Fruit fly (Drosophila melanogaster): Measurements from ENCODE around the gene Toll-4.
A peak's percentile ranks its signal among the peaks of the same experiment; 100 is the strongest.

Toll-4 gene

DNA sequence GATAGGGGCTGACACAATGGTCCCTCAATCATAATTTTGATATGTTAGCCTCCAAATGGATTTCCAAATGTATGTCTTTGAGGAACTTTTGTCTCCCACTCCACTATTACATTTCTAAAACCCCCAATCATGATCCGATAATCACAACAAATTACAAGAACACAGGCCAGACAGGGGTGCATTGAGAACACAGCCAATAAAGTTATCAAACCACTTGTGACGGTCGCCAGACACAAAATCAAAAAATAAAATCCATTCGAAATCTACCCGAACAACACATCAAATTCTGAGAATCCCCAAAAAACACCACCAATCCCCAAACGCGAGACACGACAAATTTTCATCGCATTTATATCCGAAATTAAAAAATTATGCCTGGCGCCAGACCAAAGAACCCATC lies 39.8 kb downstream of the Toll-4 start:
- no peak for TF ChIP-seq Vsx2 (GFP tag; optimal IDR thresholded peaks at IDR 0.05; ENCODE audit: partially characterized antibody)
- TF ChIP-seq dmrt93B (GFP tag; optimal IDR thresholded peaks at IDR 0.05) = no peak
- TF ChIP-seq fru (GFP tag; optimal IDR thresholded peaks at IDR 0.05) = no peak
- no peak for TF ChIP-seq dsf (GFP tag; optimal IDR thresholded peaks at IDR 0.05; ENCODE audit: borderline replicate concordance)
- TF ChIP-seq Dif (GFP tag; optimal IDR thresholded peaks at IDR 0.05; ENCODE audit: partially characterized antibody) = no peak
- no peak for TF ChIP-seq HLH106 (tag; optimal IDR thresholded peaks at IDR 0.05)
- TF ChIP-seq woc (GFP tag; optimal IDR thresholded peaks at IDR 0.05) = no peak
- TF ChIP-seq Abd-B (GFP tag; optimal IDR thresholded peaks at IDR 0.05) = no peak
- no peak for TF ChIP-seq Sp1 (GFP tag; optimal IDR thresholded peaks at IDR 0.05)
- TF ChIP-seq CrebA (GFP tag; optimal IDR thresholded peaks at IDR 0.05; ENCODE audit: borderline replicate concordance) = no peak
- no peak for TF ChIP-seq CG32264 (GFP tag; optimal IDR thresholded peaks at IDR 0.05)
- TF ChIP-seq usp (GFP tag; optimal IDR thresholded peaks at IDR 0.05) = no peak
- TF ChIP-seq pan (optimal IDR thresholded peaks at IDR 0.05) = no peak
- no peak for TF ChIP-seq ey (GFP tag; optimal IDR thresholded peaks at IDR 0.05)
- TF ChIP-seq foxo (GFP tag; optimal IDR thresholded peaks at IDR 0.05) = no peak
- TF ChIP-seq Mio (GFP tag; optimal IDR thresholded peaks at IDR 0.05) = no peak
- TF ChIP-seq brk (GFP tag; optimal IDR thresholded peaks at IDR 0.05) = no peak
- no peak for TF ChIP-seq lola (GFP tag; optimal IDR thresholded peaks at IDR 0.05)
- no peak for TF ChIP-seq Dfd (GFP tag; optimal IDR thresholded peaks at IDR 0.05)

DNA sequence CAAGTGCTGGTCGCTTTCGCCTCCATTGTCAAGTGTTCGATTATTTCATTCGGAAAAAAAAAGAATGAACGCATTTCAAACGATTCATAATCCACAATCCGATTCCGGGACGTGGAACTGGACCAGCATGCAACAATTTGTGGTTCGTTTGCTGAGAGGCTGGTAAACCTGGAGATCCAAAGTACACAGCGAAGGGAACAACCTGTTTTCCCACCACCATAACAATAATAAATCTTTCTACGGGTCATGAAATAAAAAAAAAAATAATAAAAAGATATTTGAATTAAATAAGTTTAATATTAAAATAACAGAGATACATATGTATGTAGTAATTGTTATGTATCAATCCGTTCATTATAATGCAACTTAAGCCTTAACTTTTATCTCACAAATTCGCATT lies 40.5 kb downstream of the Toll-4 start:
- TF ChIP-seq OdsH (GFP tag; optimal IDR thresholded peaks at IDR 0.05) (no peak), N (GFP tag; optimal IDR thresholded peaks at IDR 0.05) (no peak), lola (GFP tag; optimal IDR thresholded peaks at IDR 0.05) (no peak), rgr (GFP tag; optimal IDR thresholded peaks at IDR 0.05) (no peak), Vsx2 (GFP tag; optimal IDR thresholded peaks at IDR 0.05; ENCODE audit: partially characterized antibody) (no peak), Hnf4 (GFP tag; optimal IDR thresholded peaks at IDR 0.05) (no peak), pan (optimal IDR thresholded peaks at IDR 0.05) (no peak), br (GFP tag; optimal IDR thresholded peaks at IDR 0.05) (no peak), h (GFP tag; optimal IDR thresholded peaks at IDR 0.05) (no peak), Myc (optimal IDR thresholded peaks at IDR 0.05) (no peak), CG9705 (GFP tag; optimal IDR thresholded peaks at IDR 0.05) (no peak), Hr83 (GFP tag; optimal IDR thresholded peaks at IDR 0.05; ENCODE audit: poor library complexity, severe bottlenecking) (no peak), psq (GFP tag; optimal IDR thresholded peaks at IDR 0.05) (no peak)

DNA sequence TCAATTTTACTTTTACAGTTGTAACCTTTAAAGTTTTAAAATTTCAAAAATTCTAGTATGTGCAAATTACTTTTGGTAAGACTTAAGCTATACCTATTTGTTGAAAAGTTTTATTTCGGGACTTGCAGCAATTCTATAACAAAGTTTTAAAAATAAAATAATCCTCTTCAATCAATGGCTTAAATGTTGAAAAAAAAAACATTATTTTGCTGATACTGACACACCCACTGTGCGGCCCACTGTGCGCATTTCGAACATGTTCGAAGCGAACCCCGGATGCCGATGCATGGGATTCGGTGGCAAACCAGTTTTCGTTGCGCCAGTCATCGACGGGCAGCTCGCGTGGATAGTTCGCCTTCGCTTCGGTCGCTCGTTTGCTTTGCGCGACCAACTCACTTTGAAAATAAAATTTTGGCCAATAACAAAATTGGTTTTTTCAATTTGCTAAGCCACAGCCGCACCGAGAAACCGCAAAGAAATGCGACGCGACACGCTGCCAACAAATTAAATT lies 41.6 kb downstream of the Toll-4 start, which contains the start of gene CG32982:
CG32982 (plus strand) TSS at position 320 of the 511 bp plus-strand sequence.
- TF ChIP-seq Sp1 (GFP tag; optimal IDR thresholded peaks at IDR 0.05) (peak; percentile 86), N (GFP tag; optimal IDR thresholded peaks at IDR 0.05) (no peak), Rel (GFP tag; optimal IDR thresholded peaks at IDR 0.05) (no peak), Rel (tag; optimal IDR thresholded peaks at IDR 0.05) (peak; percentile 34), tai (GFP tag; optimal IDR thresholded peaks at IDR 0.05) (peak; percentile 31), dl (GFP tag; optimal IDR thresholded peaks at IDR 0.05; ENCODE audit: insufficient read depth in 1 of 2, partially characterized antibody in 2 of 2) (no peak), foxo (GFP tag; optimal IDR thresholded peaks at IDR 0.05) (peak; percentile 6 to 90), dsf (GFP tag; optimal IDR thresholded peaks at IDR 0.05; ENCODE audit: borderline replicate concordance) (no peak), ey (GFP tag; optimal IDR thresholded peaks at IDR 0.05) (peak; percentile 58), psq (GFP tag; optimal IDR thresholded peaks at IDR 0.05) (peak; percentile 71), fru (GFP tag; optimal IDR thresholded peaks at IDR 0.05) (peak; percentile 89), Hnf4 (GFP tag; optimal IDR thresholded peaks at IDR 0.05) (peak; percentile 66), sage (GFP tag; optimal IDR thresholded peaks at IDR 0.05) (peak; percentile 5), Hr78 (GFP tag; optimal IDR thresholded peaks at IDR 0.05) (no peak), brk (GFP tag; optimal IDR thresholded peaks at IDR 0.05) (peak; percentile 33), Vsx2 (GFP tag; optimal IDR thresholded peaks at IDR 0.05; ENCODE audit: partially characterized antibody) (peak; percentile 66), dmrt93B (GFP tag; optimal IDR thresholded peaks at IDR 0.05) (peak; percentile 77), HLH106 (tag; optimal IDR thresholded peaks at IDR 0.05) (peak; percentile 89), CG32264 (GFP tag; optimal IDR thresholded peaks at IDR 0.05) (peak; percentile 39), Dif (GFP tag; optimal IDR thresholded peaks at IDR 0.05; ENCODE audit: partially characterized antibody) (peak; percentile 83), GATAd (GFP tag; optimal IDR thresholded peaks at IDR 0.05) (no peak), h (GFP tag; optimal IDR thresholded peaks at IDR 0.05) (peak; percentile 86), rgr (GFP tag; optimal IDR thresholded peaks at IDR 0.05) (peak; percentile 83), Mio (GFP tag; optimal IDR thresholded peaks at IDR 0.05) (peak; percentile 60), usp (GFP tag; optimal IDR thresholded peaks at IDR 0.05) (no peak), woc (GFP tag; optimal IDR thresholded peaks at IDR 0.05) (peak; percentile 77), CrebA (GFP tag; optimal IDR thresholded peaks at IDR 0.05; ENCODE audit: borderline replicate concordance) (no peak), lola (GFP tag; optimal IDR thresholded peaks at IDR 0.05) (no peak), jim (GFP tag; optimal IDR thresholded peaks at IDR 0.05) (no peak), Hr83 (GFP tag; optimal IDR thresholded peaks at IDR 0.05; ENCODE audit: poor library complexity, severe bottlenecking) (peak; percentile 67), Dfd (GFP tag; optimal IDR thresholded peaks at IDR 0.05) (no peak), Abd-B (GFP tag; optimal IDR thresholded peaks at IDR 0.05) (no peak), CG9705 (GFP tag; optimal IDR thresholded peaks at IDR 0.05) (peak; percentile 88), OdsH (GFP tag; optimal IDR thresholded peaks at IDR 0.05) (peak; percentile 80), Jra (GFP tag; optimal IDR thresholded peaks at IDR 0.05) (peak; percentile 30), sv (GFP tag; optimal IDR thresholded peaks at IDR 0.05) (peak; percentile 91), Myc (optimal IDR thresholded peaks at IDR 0.05) (peak; percentile 29), br (GFP tag; optimal IDR thresholded peaks at IDR 0.05) (peak; percentile 85), pan (optimal IDR thresholded peaks at IDR 0.05) (no peak)
